Fruit fly (Drosophila melanogaster) whole organism, adult: ENCODE results near the gene CG10943.

Experiments
- Hr96 ChIP-seq: fragments of 200-800 bp; sonication (Bioruptor generic); optimal IDR thresholded peaks from 2 replicates; lab custom pipeline; 2016; ENCODE audit warnings: missing biosample characterization, missing genetic modification characterization
- Mnt ChIP-seq: fragments of 200-800 bp; sonication (Bioruptor generic); optimal IDR thresholded peaks from 2 replicates; lab custom pipeline; 2016; ENCODE audit warnings: missing biosample characterization, mild to moderate bottlenecking, missing genetic modification characterization
- bab1 ChIP-seq: fragments of 200-800 bp; sonication (Bioruptor generic); optimal IDR thresholded peaks from 3 replicates; lab custom pipeline; 2019; ENCODE audit warnings: missing biosample characterization, mild to moderate bottlenecking, missing genetic modification characterization, moderate library complexity
- cic ChIP-seq: fragments of 200-800 bp; sonication (Bioruptor generic); optimal IDR thresholded peaks from 2 replicates; lab custom pipeline; 2017; ENCODE audit warnings: missing biosample characterization, mild to moderate bottlenecking, missing genetic modification characterization, moderate library complexity
- cnc ChIP-seq, 2 experiments: fragments of >200 bp; optimal IDR thresholded peaks; 2 replicates each; lab custom pipeline; 2017
- kay ChIP-seq: fragments of 200-800 bp; sonication (Bioruptor generic); peaks from one replicate; lab custom pipeline; 2016; ENCODE audit warnings: missing biosample characterization, missing genetic modification characterization, borderline replicate concordance

dm6 chr3L:12853423-12853822 lies 9.3 kb downstream of the CG10943 start, which contains the start of gene Ent3:
- TF ChIP-seq cic (GFP tag; lab: Kevin White, UChicago) = no peak
- no peak for TF ChIP-seq kay
- TF ChIP-seq Hr96 (GFP tag; lab: Kevin White, UChicago) = no peak
- no peak for TF ChIP-seq Mnt (GFP tag; lab: Kevin White, UChicago)
- no peak for TF ChIP-seq cnc (optimal IDR thresholded peaks at IDR 0.05; lab: Kevin White, UChicago)
- TF ChIP-seq bab1 (GFP tag; lab: Kevin White, UChicago) = no peak
